Fruit fly (Drosophila melanogaster): ENCODE results near the gene CG18599.
A peak's percentile ranks its signal among the peaks of the same experiment; 100 is the strongest.

Gene CG18599

dm6 chr3R:18297444-18298297 is 30.1 kb downstream of the CG18599 start (continued):
- TF ChIP-seq TFAM (GFP tag; optimal IDR thresholded peaks at IDR 0.05) = no peak
- peak; percentile 39; the same call in 2 of the 3 replicates for TF ChIP-seq row (GFP tag; IDR thresholded peaks at IDR 0.05)
- TF ChIP-seq NfI (GFP tag; optimal IDR thresholded peaks at IDR 0.05) = no peak
- TF ChIP-seq Ada2b (GFP tag; IDR thresholded peaks at IDR 0.05) = no peak
- TF ChIP-seq CG4730 (GFP tag; IDR thresholded peaks at IDR 0.05) = no peak
- no peak for TF ChIP-seq exex (tag; optimal IDR thresholded peaks at IDR 0.05)
- no peak for TF ChIP-seq en (GFP tag; optimal IDR thresholded peaks at IDR 0.05)
- no peak for TF ChIP-seq CG4617 (GFP tag; optimal IDR thresholded peaks at IDR 0.05; ENCODE audit: borderline replicate concordance)
- 0 out of 3 replicates have a peak, but pooled peaks have one; percentile 12 for TF ChIP-seq CG11695 (GFP tag; IDR thresholded peaks at IDR 0.05)
- no peak for TF ChIP-seq Xbp1 (GFP tag; optimal IDR thresholded peaks at IDR 0.05)
- no peak for TF ChIP-seq Hr51 (GFP tag; optimal IDR thresholded peaks at IDR 0.05)
- no peak for TF ChIP-seq wek (GFP tag; optimal IDR thresholded peaks at IDR 0.05)
- no peak for TF ChIP-seq lov (optimal IDR thresholded peaks at IDR 0.05)
- TF ChIP-seq lov (GFP tag; IDR thresholded peaks at IDR 0.05) = no peak
- no peak for TF ChIP-seq CG16863 (GFP tag; optimal IDR thresholded peaks at IDR 0.05)
- no peak for TF ChIP-seq ems (GFP tag; optimal IDR thresholded peaks at IDR 0.05)
- TF ChIP-seq CG6175 (GFP tag; IDR thresholded peaks at IDR 0.05) = no peak
- no peak for TF ChIP-seq gcm (GFP tag; optimal IDR thresholded peaks at IDR 0.05)
- TF ChIP-seq Gsc (GFP tag; IDR thresholded peaks at IDR 0.05) = no peak
- no peak for TF ChIP-seq her (GFP tag; optimal IDR thresholded peaks at IDR 0.05)
- TF ChIP-seq D19A (tag; optimal IDR thresholded peaks at IDR 0.05) = no peak
- no peak for TF ChIP-seq CG13424 (tag; optimal IDR thresholded peaks at IDR 0.05)
- TF ChIP-seq CG18011 (GFP tag; optimal IDR thresholded peaks at IDR 0.05) = no peak
- TF ChIP-seq CG11560 (tag; IDR thresholded peaks at IDR 0.05) = no peak
- TF ChIP-seq CG5180 (GFP tag; optimal IDR thresholded peaks at IDR 0.05) = no peak
- TF ChIP-seq ham (GFP tag; IDR thresholded peaks at IDR 0.05) = no peak
- no peak for TF ChIP-seq bigmax (GFP tag; optimal IDR thresholded peaks at IDR 0.05)
- no peak for TF ChIP-seq CG2129 (GFP tag; IDR thresholded peaks at IDR 0.05; ENCODE audit: partially characterized antibody)
- no peak for TF ChIP-seq sima (GFP tag; optimal IDR thresholded peaks at IDR 0.05)
- no peak for TF ChIP-seq Nf-YA (GFP tag; IDR thresholded peaks at IDR 0.05)
- TF ChIP-seq B-H2 (GFP tag; optimal IDR thresholded peaks at IDR 0.05) = no peak
- TF ChIP-seq CG10565 (GFP tag; optimal IDR thresholded peaks at IDR 0.05) = no peak
- peak; percentile 12 for TF ChIP-seq CG8924 (tag; optimal IDR thresholded peaks at IDR 0.05)
- TF ChIP-seq rib (GFP tag; IDR thresholded peaks at IDR 0.05) = no peak
- no peak for TF ChIP-seq tna (GFP tag; IDR thresholded peaks at IDR 0.05; ENCODE audit: partially characterized antibody)
- no peak for TF ChIP-seq CG18476 (GFP tag; optimal IDR thresholded peaks at IDR 0.05)
- no peak for TF ChIP-seq fd102C (GFP tag; optimal IDR thresholded peaks at IDR 0.05)
- TF ChIP-seq ato (GFP tag; IDR thresholded peaks at IDR 0.05; ENCODE audit: partially characterized antibody) = no peak
- TF ChIP-seq luna (GFP tag; optimal IDR thresholded peaks at IDR 0.05) = no peak
- no peak for TF ChIP-seq CG8478 (optimal IDR thresholded peaks at IDR 0.05)
- TF ChIP-seq Bgb (GFP tag; IDR thresholded peaks at IDR 0.05; ENCODE audit: partially characterized antibody) = no peak
- TF ChIP-seq CG32532 (GFP tag; IDR thresholded peaks at IDR 0.05) = no peak
- TF ChIP-seq Mrtf (GFP tag; IDR thresholded peaks at IDR 0.05) = no peak
- TF ChIP-seq trh (GFP tag; optimal IDR thresholded peaks at IDR 0.05) = no peak
- no peak for TF ChIP-seq Lim3 (GFP tag; IDR thresholded peaks at IDR 0.05)
- TF ChIP-seq Tbp (GFP tag; optimal IDR thresholded peaks at IDR 0.05) = no peak
- no peak for TF ChIP-seq jing (GFP tag; optimal IDR thresholded peaks at IDR 0.05)
- no peak for TF ChIP-seq Vsx1 (GFP tag; optimal IDR thresholded peaks at IDR 0.05)
- TF ChIP-seq CG31224 (GFP tag; IDR thresholded peaks at IDR 0.05) = no peak
- no peak for TF ChIP-seq Dp (GFP tag; optimal IDR thresholded peaks at IDR 0.05)

Measured in whole organism, embryonic.